Fruit fly (Drosophila melanogaster): ENCODE results near the gene hng3.

The hng3 gene

dm6 chr3L:704661-705543 lies 50.4 kb downstream of the hng3 start (continued):
- peak; percentile 36 for TF ChIP-seq bcd (GFP tag; optimal IDR thresholded peaks at IDR 0.05)
- TF ChIP-seq btn (GFP tag; optimal IDR thresholded peaks at IDR 0.05) = no peak
- no peak for TF ChIP-seq nerfin-2 (GFP tag; IDR thresholded peaks at IDR 0.05; ENCODE audit: partially characterized antibody)
- peak; percentile 24 for TF ChIP-seq caup (GFP tag; optimal IDR thresholded peaks at IDR 0.05; ENCODE audit: severe bottlenecking)
- TF ChIP-seq Fer2 (tag; optimal IDR thresholded peaks at IDR 0.05) = no peak
- no peak for TF ChIP-seq CG10267 (tag; optimal IDR thresholded peaks at IDR 0.05)
- TF ChIP-seq CG11247 (GFP tag; IDR thresholded peaks at IDR 0.05) = peak; percentile 25; the same call in 1 of the 2 replicates
- no peak for TF ChIP-seq tll (GFP tag; optimal IDR thresholded peaks at IDR 0.05)
- no peak for TF ChIP-seq CG7357 (GFP tag; IDR thresholded peaks at IDR 0.05)
- TF ChIP-seq Fer1 (GFP tag; optimal IDR thresholded peaks at IDR 0.05) = peak; percentile 3
- no peak for TF ChIP-seq salm (tag; optimal IDR thresholded peaks at IDR 0.05)
- TF ChIP-seq CG7928 (GFP tag; optimal IDR thresholded peaks at IDR 0.05) = no peak
- no peak for TF ChIP-seq lov (optimal IDR thresholded peaks at IDR 0.05)
- no peak for TF ChIP-seq lov (GFP tag; IDR thresholded peaks at IDR 0.05)
- TF ChIP-seq Xrp1 (GFP tag; IDR thresholded peaks at IDR 0.05) = peak; percentile 62
- no peak for TF ChIP-seq CG31224 (GFP tag; IDR thresholded peaks at IDR 0.05)
- TF ChIP-seq CG15696 (tag; optimal IDR thresholded peaks at IDR 0.05) = no peak
- TF ChIP-seq CG12744 (GFP tag; optimal IDR thresholded peaks at IDR 0.05) = no peak
- peak; percentile 5 for TF ChIP-seq CG18262 (tag; optimal IDR thresholded peaks at IDR 0.05)
- no peak for TF ChIP-seq NfI (GFP tag; optimal IDR thresholded peaks at IDR 0.05)
- no peak for TF ChIP-seq amos (GFP tag; IDR thresholded peaks at IDR 0.05; ENCODE audit: partially characterized antibody)
- TF ChIP-seq Rfx (GFP tag; IDR thresholded peaks at IDR 0.05) = peak; percentile 59; the same call in 1 of the 2 replicates
- TF ChIP-seq HmgZ (tag; optimal IDR thresholded peaks at IDR 0.05) = no peak
- no peak for TF ChIP-seq cad (GFP tag; optimal IDR thresholded peaks at IDR 0.05)
- TF ChIP-seq CG17359 (tag; optimal IDR thresholded peaks at IDR 0.05) = peak; percentile 68
- TF ChIP-seq CG9817 (tag; optimal IDR thresholded peaks at IDR 0.05) = no peak
- no peak for TF ChIP-seq cas (GFP tag; IDR thresholded peaks at IDR 0.05)
- peak; percentile 59; the same call in 2 of the 3 replicates for TF ChIP-seq ci (GFP tag; IDR thresholded peaks at IDR 0.05)
- no peak for TF ChIP-seq Opbp (GFP tag; IDR thresholded peaks at IDR 0.05; ENCODE audit: partially characterized antibody)
- TF ChIP-seq Bteb2 (GFP tag; optimal IDR thresholded peaks at IDR 0.05) = no peak
- no peak for TF ChIP-seq CG8359 (GFP tag; optimal IDR thresholded peaks at IDR 0.05; ENCODE audit: borderline replicate concordance)
- no peak for TF ChIP-seq slp2 (GFP tag; optimal IDR thresholded peaks at IDR 0.05)
- peak; percentile 11 for TF ChIP-seq CG7556 (GFP tag; optimal IDR thresholded peaks at IDR 0.05)
- no peak for TF ChIP-seq CG1647 (GFP tag; optimal IDR thresholded peaks at IDR 0.05)
- no peak for TF ChIP-seq CG3995 (GFP tag; optimal IDR thresholded peaks at IDR 0.05)
- TF ChIP-seq esg (GFP tag; conservative IDR thresholded peaks at IDR 0.05) = 0 out of 2 replicates have a peak, but pooled peaks have one; percentile 43
- TF ChIP-seq ewg (GFP tag; optimal IDR thresholded peaks at IDR 0.05) = no peak
- TF ChIP-seq MESR4 (GFP tag; optimal IDR thresholded peaks at IDR 0.05) = no peak
- no peak for TF ChIP-seq CG4854 (GFP tag; optimal IDR thresholded peaks at IDR 0.05)
- peak; percentile 44; the same call in 1 of the 3 replicates for TF ChIP-seq CG17361 (GFP tag; IDR thresholded peaks at IDR 0.05)
- no peak for TF ChIP-seq CG6683 (GFP tag; optimal IDR thresholded peaks at IDR 0.05)
- TF ChIP-seq CG4424 (GFP tag; optimal IDR thresholded peaks at IDR 0.05) = peak; percentile 15
- no peak for TF ChIP-seq HHEX (GFP tag; optimal IDR thresholded peaks at IDR 0.05)
- 0 out of 3 replicates have a peak, but pooled peaks have one; percentile 26 for TF ChIP-seq CG2889 (GFP tag; IDR thresholded peaks at IDR 0.05)
- TF ChIP-seq prd (optimal IDR thresholded peaks at IDR 0.05) = no peak
- TF ChIP-seq prd (GFP tag; IDR thresholded peaks at IDR 0.05) = peak; percentile 57; the same call in 1 of the 3 replicates
- TF ChIP-seq CG1024 (GFP tag; IDR thresholded peaks at IDR 0.05) = peak; percentile 52; the same call in 1 of the 2 replicates
- peak; percentile 46; the same call in 2 of the 3 replicates for TF ChIP-seq zfh1 (GFP tag; IDR thresholded peaks at IDR 0.05)

All from whole organism, embryonic.